Worm (Caenorhabditis elegans) whole organism, L3 larva: ENCODE measurements around the gene srw-108.

ENCODE experiments used
- R02D3.7 ChIP-seq: fragments of 150-350 bp; optimal IDR thresholded peaks from 2 replicates; lab custom pipeline; 2014; ENCODE audit warnings: missing biosample characterization, missing genetic modification characterization
- ZK546.5 ChIP-seq: sonication (generic microtip); optimal IDR thresholded peaks from 2 replicates; lab custom pipeline; 2017; ENCODE audit warnings: missing biosample characterization, missing genetic modification characterization
- aly-2 ChIP-seq: fragments of 150-350 bp; optimal IDR thresholded peaks from 2 replicates; lab custom pipeline; 2014; ENCODE audit warnings: missing biosample characterization, missing genetic modification characterization
- ama-1 ChIP-seq: fragments of 150-350 bp; optimal IDR thresholded peaks from 2 replicates; lab custom pipeline; 2018
- ceh-16 ChIP-seq: sonication (generic microtip); optimal IDR thresholded peaks from 2 replicates; lab custom pipeline; 2017; ENCODE audit warnings: missing biosample characterization, missing genetic modification characterization
- ceh-28 ChIP-seq: fragments of 150-350 bp; optimal IDR thresholded peaks from 2 replicates; lab custom pipeline; 2014; ENCODE audit warnings: missing biosample characterization, missing genetic modification reagents, missing genetic modification characterization
- ceh-9 ChIP-seq: sonication (generic microtip); optimal IDR thresholded peaks from 2 replicates; lab custom pipeline; 2018; ENCODE audit warnings: missing biosample characterization, missing genetic modification characterization
- elt-2 ChIP-seq: sonication (generic microtip); optimal IDR thresholded peaks from 2 replicates; lab custom pipeline; 2016; ENCODE audit warnings: missing genetic modification reagents, mild to moderate bottlenecking, missing genetic modification characterization, missing compliant biosample characterization
- elt-3 ChIP-seq, 3 experiments: fragments of 150-350 bp in 1 of 3; sonication (generic microtip) in 2 of 3; optimal IDR thresholded peaks; 2 replicates in 2 of 3; 4 replicates in 1 of 3; lab custom pipeline; 2014 to 2017; ENCODE audit warnings: missing biosample characterization in 3 of 3, missing genetic modification characterization in 3 of 3
- fkh-10 ChIP-seq: sonication (generic microtip); optimal IDR thresholded peaks from 2 replicates; lab custom pipeline; 2017; ENCODE audit warnings: missing biosample characterization, missing genetic modification reagents, missing genetic modification characterization
- fkh-2 ChIP-seq: fragments of 150-350 bp; optimal IDR thresholded peaks from 2 replicates; lab custom pipeline; 2014; ENCODE audit warnings: missing biosample characterization, missing genetic modification reagents, missing genetic modification characterization
- hmg-11 ChIP-seq: sonication (generic microtip); optimal IDR thresholded peaks from 2 replicates; lab custom pipeline; 2016; ENCODE audit warnings: missing genetic modification characterization, missing compliant biosample characterization
- jun-1 ChIP-seq: fragments of 150-350 bp; optimal IDR thresholded peaks from 2 replicates; lab custom pipeline; 2014; ENCODE audit warnings: missing biosample characterization, missing genetic modification reagents, missing genetic modification characterization
- lin-15B ChIP-seq: fragments of 150-350 bp; optimal IDR thresholded peaks from 2 replicates; lab custom pipeline; 2014; ENCODE audit warnings: missing biosample characterization, missing genetic modification characterization
- lin-39 ChIP-seq: fragments of 150-350 bp; optimal IDR thresholded peaks from 2 replicates; lab custom pipeline; 2018; ENCODE audit warnings: missing biosample characterization, missing genetic modification reagents, missing genetic modification characterization
- mdl-1 ChIP-seq: fragments of 150-350 bp; optimal IDR thresholded peaks from 2 replicates; lab custom pipeline; 2014; ENCODE audit warnings: missing biosample characterization, missing genetic modification characterization
- mml-1 ChIP-seq: fragments of 150-350 bp; sonication (generic microtip); optimal IDR thresholded peaks from 3 replicates; lab custom pipeline; 2014; ENCODE audit warnings: missing biosample characterization, missing genetic modification characterization
- nhr-11 ChIP-seq: fragments of 150-350 bp; optimal IDR thresholded peaks from 2 replicates; lab custom pipeline; 2014; ENCODE audit warnings: missing biosample characterization, missing genetic modification characterization
- nhr-12 ChIP-seq: fragments of 150-350 bp; optimal IDR thresholded peaks from 2 replicates; lab custom pipeline; 2014; ENCODE audit warnings: missing biosample characterization, missing genetic modification characterization
- nhr-23 ChIP-seq: fragments of 150-350 bp; optimal IDR thresholded peaks from 2 replicates; lab custom pipeline; 2014; ENCODE audit warnings: missing biosample characterization, missing genetic modification reagents, missing genetic modification characterization
- nhr-237 ChIP-seq: fragments of 150-350 bp; optimal IDR thresholded peaks from 2 replicates; lab custom pipeline; 2014; ENCODE audit warnings: missing biosample characterization, missing genetic modification characterization
- nhr-25 ChIP-seq: sonication (generic microtip); optimal IDR thresholded peaks from 2 replicates; lab custom pipeline; 2017; ENCODE audit warnings: missing biosample characterization, missing genetic modification characterization
- nhr-28 ChIP-seq: fragments of 150-350 bp; optimal IDR thresholded peaks from 2 replicates; lab custom pipeline; 2014; ENCODE audit warnings: missing biosample characterization, missing genetic modification characterization
- nhr-67 ChIP-seq: fragments of 150-350 bp; optimal IDR thresholded peaks from 2 replicates; lab custom pipeline; 2014; ENCODE audit warnings: missing biosample characterization, missing genetic modification characterization
- sea-2 ChIP-seq: fragments of 150-350 bp; sonication (generic microtip); optimal IDR thresholded peaks from 4 replicates; lab custom pipeline; 2014; ENCODE audit warnings: missing biosample characterization, missing genetic modification reagents, missing genetic modification characterization
- skn-1 ChIP-seq: fragments of 150-350 bp; optimal IDR thresholded peaks from 2 replicates; lab custom pipeline; 2014; ENCODE audit warnings: missing biosample characterization, missing genetic modification characterization
- snpc-4 ChIP-seq: fragments of 150-350 bp; optimal IDR thresholded peaks from 2 replicates; lab custom pipeline; 2014; ENCODE audit warnings: missing biosample characterization, missing genetic modification characterization
- unc-39 ChIP-seq: sonication (generic microtip); optimal IDR thresholded peaks from 4 replicates; lab custom pipeline; 2017; ENCODE audit warnings: missing biosample characterization, missing genetic modification characterization
- zag-1 ChIP-seq: fragments of 150-350 bp; optimal IDR thresholded peaks from 2 replicates; lab custom pipeline; 2014; ENCODE audit warnings: missing biosample characterization, missing genetic modification characterization
- ztf-11 ChIP-seq: fragments of 150-350 bp; optimal IDR thresholded peaks from 2 replicates; lab custom pipeline; 2014; ENCODE audit warnings: missing biosample characterization, missing genetic modification characterization
- ztf-4 ChIP-seq: fragments of 150-350 bp; optimal IDR thresholded peaks from 2 replicates; lab custom pipeline; 2014; ENCODE audit warnings: missing biosample characterization, missing genetic modification characterization

srw-108 gene

ce11 chrV:501230-501629 lies 26.5 kb upstream of the srw-108 start, which contains the start of gene str-256:
Gene str-256, minus strand, starts transcription at chrV:501330.
- TF ChIP-seq sea-2 (GFP tag; lab: Kevin White, UChicago) (no peak), ceh-28 (tag; lab: Kevin White, UChicago) (no peak), nhr-12 (tag; lab: Kevin White, UChicago) (no peak)

- TF ChIP-seq nhr-23 (tag; lab: Kevin White, UChicago) (no peak), ceh-16 (tag; lab: Kevin White, UChicago) (no peak), nhr-28 (tag; lab: Kevin White, UChicago) (no peak), aly-2 (no peak), ZK546.5 (tag; lab: Kevin White, UChicago) (no peak), unc-39 (tag; lab: Kevin White, UChicago) (no peak), nhr-11 (tag; lab: Kevin White, UChicago) (no peak), fkh-10 (GFP tag; lab: Kevin White, UChicago) (no peak), nhr-25 (tag; lab: Kevin White, UChicago) (no peak), fkh-2 (tag; lab: Kevin White, UChicago) (no peak), nhr-237 (no peak), lin-39 (tag; lab: Kevin White, UChicago) (no peak), mdl-1 (tag; lab: Kevin White, UChicago) (no peak), skn-1 (tag; lab: Kevin White, UChicago) (no peak), lin-15B (tag; lab: Kevin White, UChicago) (no peak), nhr-67 (tag; lab: Kevin White, UChicago) (no peak)
These were observed 24.9 kb upstream of the srw-108 start, which contains the start of gene T01G6.10 for ce11 chrV:502803-503273. Gene T01G6.10, minus strand, starts transcription at chrV:503223.

ce11 chrV:503728-504127 lies 24.0 kb upstream of the srw-108 start, which contains the start of gene srlf-35:
Gene srlf-35, plus strand, starts transcription at chrV:504028.
- TF ChIP-seq nhr-237 (no peak), zag-1 (no peak), hmg-11 (no peak), ceh-9 (tag; lab: Kevin White, UChicago) (no peak), mdl-1 (tag; lab: Kevin White, UChicago) (no peak), mml-1 (no peak), sea-2 (GFP tag; lab: Kevin White, UChicago) (no peak), aly-2 (no peak), nhr-28 (tag; lab: Kevin White, UChicago) (no peak)

- no peak for TF ChIP-seq ztf-4 (tag; lab: Kevin White, UChicago)
These were observed 22.5 kb upstream of the srw-108 start, which contains the start of gene srlf-19 for ce11 chrV:505191-505590. Gene srlf-19, plus strand, starts transcription at chrV:505491.

- TF ChIP-seq R02D3.7 (tag; lab: Kevin White, UChicago) = no peak
- no peak for TF ChIP-seq ama-1 (lab: Kevin White, UChicago)
- TF ChIP-seq, all 47 proteins: peak for 0
These were observed 15.3 kb upstream of the srw-108 start, which contains the start of gene srh-37 for ce11 chrV:512420-512819. Gene srh-37, minus strand, starts transcription at chrV:512520.

ce11 chrV:519445-519844 lies 8.3 kb upstream of the srw-108 start, which contains the start of gene nhr-210:
Gene nhr-210, minus strand, starts transcription at chrV:519545.
- peak; percentile 13 for TF ChIP-seq elt-2 (tag; lab: Kevin White, UChicago)
- TF ChIP-seq nhr-12 (tag; lab: Kevin White, UChicago) = no peak

- no peak for TF ChIP-seq ztf-11 (tag; lab: Kevin White, UChicago)
- no peak for TF ChIP-seq ztf-4 (tag; lab: Kevin White, UChicago)
- TF ChIP-seq snpc-4 (tag; lab: Kevin White, UChicago) = no peak
- no peak for TF ChIP-seq nhr-67 (tag; lab: Kevin White, UChicago)
- TF ChIP-seq jun-1 (tag; lab: Kevin White, UChicago) = no peak
- TF ChIP-seq elt-3 (tag; optimal IDR thresholded peaks at IDR 0.05; lab: Kevin White, UChicago) = no peak
- TF ChIP-seq ZK546.5 (tag; lab: Kevin White, UChicago) = no peak
- TF ChIP-seq, all 47 proteins: peak for 0
These were observed 6.2 kb upstream of the srw-108 start, which contains the start of gene srw-107 for ce11 chrV:521517-521916. Gene srw-107, minus strand, starts transcription at chrV:521617.
